Worm (Caenorhabditis elegans) whole organism, L4 larva: Measurements from ENCODE around the gene C34D1.4.

Experiments
- jun-1 ChIP-seq: fragments of 150-350 bp; optimal IDR thresholded peaks from 2 replicates; lab custom pipeline; 2014; ENCODE audit warnings: missing biosample characterization, missing genetic modification reagents, missing genetic modification characterization
- nhr-6 ChIP-seq: fragments of 150-350 bp; optimal IDR thresholded peaks from 2 replicates; lab custom pipeline; 2014; ENCODE audit warnings: missing biosample characterization, missing genetic modification characterization
- pha-4 ChIP-seq, 2 experiments: fragments of 150-350 bp in 1 of 2; fragments of 200-800 bp in 1 of 2; sonication (Bioruptor generic) in 1 of 2; IDR thresholded peaks in 1 of 2; optimal IDR thresholded peaks in 1 of 2; 2 replicates each; pipeline versions ENCODE4 v1.3.6 to Lab custom; 2014 to 2022; ENCODE audit warnings: missing genetic modification characterization in 2 of 2, missing genetic modification reagents in 2 of 2, missing biosample characterization in 1 of 2, missing compliant biosample characterization in 1 of 2
- snpc-4 ChIP-seq: fragments of 150-350 bp; optimal IDR thresholded peaks from 2 replicates; lab custom pipeline; 2014; ENCODE audit warnings: missing biosample characterization, missing genetic modification characterization
- unc-62 ChIP-seq, 3 experiments: fragments of 150-350 bp in 1 of 3; sonication (generic microtip); optimal IDR thresholded peaks in 2 of 3; peaks in 1 of 3; 1 replicate in 1 of 3; 2 replicates in 2 of 3; lab custom pipeline; 2014 to 2017; ENCODE audit warnings: missing biosample characterization in 3 of 3, missing genetic modification characterization in 3 of 3, missing genetic modification reagents in 3 of 3, missing genotype in 1 of 3

ce11 chrV:13252862-13253261 lies 6.2 kb downstream of the C34D1.4 start:
- TF ChIP-seq nhr-6 (no peak), jun-1 (no peak), snpc-4 (tag; lab: Kevin White, UChicago) (no peak), pha-4 (GFP tag; IDR thresholded peaks at IDR 0.05; lab: Robert Waterston, UW) (no peak), pha-4 (tag; optimal IDR thresholded peaks at IDR 0.05; lab: Kevin White, UChicago) (no peak), unc-62 (GFP tag; optimal IDR thresholded peaks at IDR 0.05 in 1 of 2; lab: Kevin White, UChicago) (no peak), unc-62 (tag; optimal IDR thresholded peaks at IDR 0.05; lab: Kevin White, UChicago) (no peak)
